Fruit fly (Drosophila melanogaster) whole organism, prepupa: Measurements from ENCODE around the gene Pura.

ENCODE experiments used
- Blimp-1 ChIP-seq: fragments of 200-800 bp; sonication (Bioruptor generic); optimal IDR thresholded peaks from 3 replicates; lab custom pipeline; 2017; ENCODE audit warnings: missing biosample characterization, missing genetic modification characterization, mild to moderate bottlenecking, moderate library complexity, missing genetic modification reagents
- CG10669 ChIP-seq: fragments of 200-800 bp; sonication (Bioruptor generic); optimal IDR thresholded peaks from 3 replicates; lab custom pipeline; 2018; ENCODE audit warnings: missing biosample characterization, mild to moderate bottlenecking, missing genetic modification characterization, moderate library complexity
- CG11294 ChIP-seq: fragments of 200-800 bp; sonication (Bioruptor generic); IDR thresholded peaks from 2 replicates; pipeline ENCODE4 v1.3.6; 2022; ENCODE audit warnings: missing biosample characterization, missing genetic modification characterization
- CG11762 ChIP-seq: fragments of 200-800 bp; sonication (Bioruptor generic); optimal IDR thresholded peaks from 3 replicates; lab custom pipeline; 2016; ENCODE audit warnings: missing biosample characterization, missing genetic modification characterization; ENCODE audit not compliant: insufficient read depth
- CG11902 ChIP-seq: fragments of 200-800 bp; sonication (Bioruptor generic); optimal IDR thresholded peaks from 3 replicates; lab custom pipeline; 2016; ENCODE audit warnings: missing biosample characterization, missing genetic modification characterization
- CG15336 ChIP-seq: fragments of 200-800 bp; sonication (Bioruptor generic); IDR thresholded peaks from 2 replicates; pipeline ENCODE4 v1.3.6; 2022; ENCODE audit warnings: missing biosample characterization, missing genetic modification characterization
- CG1621 ChIP-seq: fragments of 200-800 bp; sonication (Bioruptor generic); optimal IDR thresholded peaks from 3 replicates; lab custom pipeline; 2018; ENCODE audit warnings: missing biosample characterization, mild to moderate bottlenecking, missing genetic modification characterization
- CG16779 ChIP-seq: fragments of 200-800 bp; sonication (Bioruptor generic); optimal IDR thresholded peaks from 3 replicates; lab custom pipeline; 2017; ENCODE audit warnings: missing biosample characterization, mild to moderate bottlenecking, missing genetic modification characterization
- CG3032 ChIP-seq: fragments of 200-800 bp; optimal IDR thresholded peaks from 2 replicates; lab custom pipeline; 2019; ENCODE audit warnings: missing biosample characterization, mild to moderate bottlenecking, missing genetic modification characterization, moderate library complexity
- CG31627 ChIP-seq: fragments of 200-800 bp; sonication (Bioruptor generic); optimal IDR thresholded peaks from 3 replicates; lab custom pipeline; 2016; ENCODE audit warnings: missing biosample characterization, missing genetic modification characterization
- CG32006 ChIP-seq: fragments of 200-800 bp; sonication (Bioruptor generic); optimal IDR thresholded peaks from 3 replicates; lab custom pipeline; 2017; ENCODE audit warnings: missing biosample characterization, mild to moderate bottlenecking, missing genetic modification characterization
- CG34406 ChIP-seq: fragments of 200-800 bp; sonication (Bioruptor generic); optimal IDR thresholded peaks from 3 replicates; lab custom pipeline; 2016; ENCODE audit warnings: missing biosample characterization, missing genetic modification characterization
- CG3919 ChIP-seq: fragments of 200-800 bp; sonication (Bioruptor generic); optimal IDR thresholded peaks from 3 replicates; lab custom pipeline; 2016; ENCODE audit warnings: missing biosample characterization, missing genetic modification characterization
- CG4318 ChIP-seq: fragments of 200-800 bp; sonication (Bioruptor generic); optimal IDR thresholded peaks from 3 replicates; lab custom pipeline; 2017; ENCODE audit warnings: missing biosample characterization, mild to moderate bottlenecking, missing genetic modification characterization
- CG6163 ChIP-seq: fragments of 200-800 bp; sonication (Bioruptor generic); IDR thresholded peaks from 3 replicates; pipeline ENCODE4 v1.3.6; 2022; ENCODE audit warnings: missing biosample characterization, missing genetic modification characterization
- CG6276 ChIP-seq: fragments of 200-800 bp; sonication (Bioruptor generic); optimal IDR thresholded peaks from 2 replicates; lab custom pipeline; 2017; ENCODE audit warnings: missing biosample characterization, mild to moderate bottlenecking, missing genetic modification characterization
- CG6792 ChIP-seq: fragments of 200-800 bp; sonication (Bioruptor generic); optimal IDR thresholded peaks from 3 replicates; lab custom pipeline; 2016; ENCODE audit warnings: missing biosample characterization, missing genetic modification characterization
- CG7368 ChIP-seq: fragments of 200-800 bp; sonication (Bioruptor generic); optimal IDR thresholded peaks from 3 replicates; lab custom pipeline; 2016; ENCODE audit warnings: missing biosample characterization, missing genetic modification characterization
- CG8119 ChIP-seq: fragments of 200-800 bp; sonication (Bioruptor generic); IDR thresholded peaks from 3 replicates; pipeline ENCODE4 v1.3.6; 2022; ENCODE audit warnings: missing biosample characterization, missing genetic modification characterization
- CG8632 ChIP-seq: fragments of 200-800 bp; sonication (Bioruptor generic); optimal IDR thresholded peaks from 3 replicates; lab custom pipeline; 2016; ENCODE audit warnings: missing biosample characterization, missing genetic modification characterization
- CG9139 ChIP-seq: fragments of 200-800 bp; sonication (Bioruptor generic); optimal IDR thresholded peaks from 3 replicates; lab custom pipeline; 2017; ENCODE audit warnings: missing biosample characterization, mild to moderate bottlenecking, missing genetic modification characterization
- Eip75B ChIP-seq: fragments of 200-800 bp; sonication (Bioruptor generic); optimal IDR thresholded peaks from 3 replicates; lab custom pipeline; 2016; ENCODE audit warnings: missing biosample characterization, missing genetic modification characterization
- Eip78C ChIP-seq: fragments of 200-800 bp; sonication (Bioruptor generic); peaks from one replicate; lab custom pipeline; 2016; ENCODE audit warnings: missing biosample characterization, missing genetic modification characterization
- Ets21C ChIP-seq: fragments of 200-800 bp; sonication (Bioruptor generic); optimal IDR thresholded peaks from 3 replicates; lab custom pipeline; 2016; ENCODE audit warnings: missing biosample characterization, missing genetic modification characterization
- Ets96B ChIP-seq: fragments of 200-800 bp; optimal IDR thresholded peaks from 2 replicates; lab custom pipeline; 2019; ENCODE audit warnings: missing biosample characterization, mild to moderate bottlenecking, missing genetic modification characterization, moderate library complexity
- Gug ChIP-seq: fragments of 200-800 bp; sonication (Bioruptor generic); IDR thresholded peaks from 2 replicates; pipeline ENCODE4 v1.3.6; 2022; ENCODE audit warnings: missing biosample characterization, missing genetic modification characterization
- Hr38 ChIP-seq: sonication (Bioruptor generic); optimal IDR thresholded peaks from 2 replicates; lab custom pipeline; 2016; ENCODE audit warnings: missing biosample characterization, missing genetic modification characterization
- Hr39 ChIP-seq: fragments of 200-800 bp; sonication (Bioruptor generic); optimal IDR thresholded peaks from 2 replicates; lab custom pipeline; 2016; ENCODE audit warnings: missing biosample characterization, missing genetic modification characterization
- Hr4 ChIP-seq: fragments of 200-800 bp; sonication (Bioruptor generic); optimal IDR thresholded peaks from 3 replicates; lab custom pipeline; 2016; ENCODE audit warnings: missing biosample characterization, missing genetic modification characterization
- Lpt ChIP-seq: fragments of 200-800 bp; sonication (Bioruptor generic); optimal IDR thresholded peaks from 3 replicates; lab custom pipeline; 2016; ENCODE audit warnings: missing biosample characterization, missing genetic modification characterization
- OdsH ChIP-seq: fragments of 200-800 bp; sonication (Bioruptor generic); optimal IDR thresholded peaks from 3 replicates; lab custom pipeline; 2016; ENCODE audit warnings: missing biosample characterization, missing genetic modification characterization
- Sox102F ChIP-seq: fragments of 200-800 bp; sonication (Bioruptor generic); optimal IDR thresholded peaks from 2 replicates; lab custom pipeline; 2016; ENCODE audit warnings: missing biosample characterization, mild to moderate bottlenecking, missing genetic modification characterization
- Sox15 ChIP-seq: fragments of 200-800 bp; sonication (Bioruptor generic); optimal IDR thresholded peaks from 3 replicates; lab custom pipeline; 2016; ENCODE audit warnings: missing biosample characterization, missing genetic modification characterization
- achi ChIP-seq: fragments of 200-800 bp; sonication (Bioruptor generic); optimal IDR thresholded peaks from 3 replicates; lab custom pipeline; 2016; ENCODE audit warnings: missing biosample characterization, missing genetic modification characterization
- acj6 ChIP-seq: fragments of 200-800 bp; sonication (Bioruptor generic); optimal IDR thresholded peaks from 3 replicates; lab custom pipeline; 2016; ENCODE audit warnings: missing biosample characterization, missing genetic modification characterization
- dac ChIP-seq: fragments of 200-800 bp; sonication (Bioruptor generic); optimal IDR thresholded peaks from 2 replicates; lab custom pipeline; 2017; ENCODE audit warnings: missing biosample characterization, mild to moderate bottlenecking, missing genetic modification characterization
- fd59A ChIP-seq: fragments of 200-800 bp; sonication (Bioruptor generic); optimal IDR thresholded peaks from 2 replicates; lab custom pipeline; 2017; ENCODE audit warnings: missing biosample characterization, mild to moderate bottlenecking, missing genetic modification characterization, missing genetic modification reagents
- fd85E ChIP-seq: fragments of 200-800 bp; sonication (Bioruptor generic); optimal IDR thresholded peaks from 3 replicates; lab custom pipeline; 2016; ENCODE audit warnings: missing biosample characterization, missing genetic modification characterization
- fkh ChIP-seq: fragments of 200-800 bp; sonication (Bioruptor generic); optimal IDR thresholded peaks from 3 replicates; lab custom pipeline; 2017; ENCODE audit warnings: missing biosample characterization, mild to moderate bottlenecking, missing genetic modification characterization, moderate library complexity
- lz ChIP-seq: fragments of 200-800 bp; sonication (Bioruptor generic); optimal IDR thresholded peaks from 3 replicates; lab custom pipeline; 2016; ENCODE audit warnings: missing biosample characterization, missing genetic modification characterization
- pdm3 ChIP-seq: fragments of 200-800 bp; sonication (Bioruptor generic); optimal IDR thresholded peaks from 3 replicates; lab custom pipeline; 2016; ENCODE audit warnings: missing biosample characterization, missing genetic modification characterization
- salr ChIP-seq, 2 experiments: fragments of 200-800 bp; sonication (Bioruptor generic); optimal IDR thresholded peaks; 3 replicates each; lab custom pipeline; 2016 to 2018; ENCODE audit warnings: missing biosample characterization in 2 of 2, missing genetic modification characterization in 2 of 2, mild to moderate bottlenecking in 1 of 2
- ss ChIP-seq, 2 experiments: fragments of 200-800 bp; sonication (Bioruptor generic); optimal IDR thresholded peaks; 2 replicates in 1 of 2; 3 replicates in 1 of 2; lab custom pipeline; 2017 to 2018; ENCODE audit warnings: mild to moderate bottlenecking in 2 of 2, missing biosample characterization in 2 of 2, missing genetic modification characterization in 2 of 2, moderate library complexity in 1 of 2
- svp ChIP-seq: fragments of 200-800 bp; sonication (Bioruptor generic); peaks from one replicate; lab custom pipeline; 2016; ENCODE audit warnings: missing biosample characterization, missing genetic modification characterization
- vri ChIP-seq: fragments of 200-800 bp; sonication (Bioruptor generic); optimal IDR thresholded peaks from 3 replicates; lab custom pipeline; 2016; ENCODE audit warnings: missing biosample characterization, mild to moderate bottlenecking, missing genetic modification characterization

Gene Pura

DNA sequence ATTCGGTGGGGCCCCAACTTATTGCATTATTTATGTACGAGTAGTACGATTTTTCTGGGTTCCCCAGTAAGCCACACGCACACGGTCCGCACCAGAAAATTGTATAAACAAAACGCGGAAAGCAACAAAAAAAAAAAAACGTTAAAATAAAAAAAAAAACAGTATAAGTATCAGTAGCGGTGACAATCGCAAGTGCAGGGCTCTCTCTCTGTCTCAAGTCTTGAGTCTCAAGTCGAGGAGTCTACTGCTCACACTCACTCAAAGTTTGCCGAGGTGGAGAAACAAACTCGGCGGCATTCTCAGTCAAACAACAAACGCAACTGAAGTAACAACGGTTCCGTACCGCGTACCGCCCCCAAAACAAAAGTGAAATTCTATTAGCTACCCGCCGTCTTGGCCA, at the start of gene Pura:
Pura (plus strand) TSS at position 301 of the 400 bp plus-strand sequence.
- no peak for TF ChIP-seq CG11762 (GFP tag; lab: Kevin White, UChicago)
- no peak for TF ChIP-seq Lpt (GFP tag; lab: Kevin White, UChicago)
- no peak for TF ChIP-seq vri (GFP tag; lab: Kevin White, UChicago)
- TF ChIP-seq lz (GFP tag; lab: Kevin White, UChicago): no peak
- TF ChIP-seq CG9139: no peak
- TF ChIP-seq CG31627: no peak
- no peak for TF ChIP-seq CG10669 (GFP tag; lab: Kevin White, UChicago)
- TF ChIP-seq Eip78C (GFP tag; lab: Kevin White, UChicago): no peak
- TF ChIP-seq CG6276: no peak
- TF ChIP-seq CG16779 (tag; lab: Kevin White, UChicago): no peak
- TF ChIP-seq fd85E (GFP tag; lab: Kevin White, UChicago): no peak
- TF ChIP-seq Ets96B: no peak
- TF ChIP-seq, all 60 proteins: peak for 0

- TF ChIP-seq CG6276: peak; percentile 14
- no peak for TF ChIP-seq Gug (GFP tag; lab: Robert Waterston, UW)
- no peak for TF ChIP-seq dac
- 0 out of 2 replicates have a peak, but pooled peaks have one; percentile 25 for TF ChIP-seq CG15336
- no peak for TF ChIP-seq CG11762 (GFP tag; lab: Kevin White, UChicago)
- TF ChIP-seq CG32006: peak; percentile 61
- TF ChIP-seq Hr38: no peak
- peak; percentile 59 for TF ChIP-seq Hr4
These were observed 48.2 kb upstream of the Pura start for dm6 chr3L:7544639-7545183.

- TF ChIP-seq Blimp-1 (peak; percentile 93), CG16779 (tag; lab: Kevin White, UChicago) (no peak), salr (GFP tag; optimal IDR thresholded peaks at IDR 0.05; lab: Kevin White, UChicago) (no peak), Sox102F (peak; percentile 30), Sox15 (GFP tag; lab: Kevin White, UChicago) (no peak)
These were observed 47.3 kb upstream of the Pura start for dm6 chr3L:7545562-7545961.

- TF ChIP-seq acj6 (GFP tag; lab: Kevin White, UChicago): peak; percentile 31
- TF ChIP-seq CG11294 (GFP tag; lab: Robert Waterston, UW): no peak
- TF ChIP-seq CG9139: no peak
- peak; percentile 6 for TF ChIP-seq Hr39 (GFP tag; lab: Kevin White, UChicago)
- no peak for TF ChIP-seq ss (GFP tag; optimal IDR thresholded peaks at IDR 0.05; lab: Kevin White, UChicago)
- TF ChIP-seq CG34406: peak; percentile 32
- no peak for TF ChIP-seq vri (GFP tag; lab: Kevin White, UChicago)
- TF ChIP-seq fkh (GFP tag; lab: Kevin White, UChicago): no peak
- no peak for TF ChIP-seq CG1621 (tag; lab: Kevin White, UChicago)
- peak; percentile 31 for TF ChIP-seq achi (GFP tag; lab: Kevin White, UChicago)
- TF ChIP-seq Lpt (GFP tag; lab: Kevin White, UChicago): peak; percentile 32
- TF ChIP-seq CG6792 (GFP tag; lab: Kevin White, UChicago): peak; percentile 11
- no peak for TF ChIP-seq Eip75B (GFP tag; lab: Kevin White, UChicago)
- TF ChIP-seq CG11902 (GFP tag; lab: Kevin White, UChicago): no peak
- TF ChIP-seq Hr38: no peak
- TF ChIP-seq pdm3 (GFP tag; lab: Kevin White, UChicago): peak; percentile 40
- TF ChIP-seq CG8632 (GFP tag; lab: Kevin White, UChicago): peak; percentile 16
- TF ChIP-seq Sox15 (GFP tag; lab: Kevin White, UChicago): peak; percentile 6
- TF ChIP-seq Ets21C: no peak
- TF ChIP-seq lz (GFP tag; lab: Kevin White, UChicago): no peak
- peak; percentile 55; the same call in 2 of the 3 replicates for TF ChIP-seq CG6163
- TF ChIP-seq fd85E (GFP tag; lab: Kevin White, UChicago): no peak
- TF ChIP-seq CG8119 (GFP tag; lab: Robert Waterston, UW): peak; percentile 60; the same call in 2 of the 3 replicates
- TF ChIP-seq Gug (GFP tag; lab: Robert Waterston, UW): peak; percentile 41; the same call in 1 of the 2 replicates
- peak; percentile 23 for TF ChIP-seq OdsH
- no peak for TF ChIP-seq Ets96B
- no peak for TF ChIP-seq Sox102F
- TF ChIP-seq CG3919 (GFP tag; lab: Kevin White, UChicago): peak; percentile 51
- peak; percentile 52 for TF ChIP-seq CG15336
- peak; percentile 72 for TF ChIP-seq svp (GFP tag; lab: Kevin White, UChicago)
- no peak for TF ChIP-seq fd59A (GFP tag; lab: Kevin White, UChicago)
- TF ChIP-seq CG7368 (GFP tag; lab: Kevin White, UChicago): peak; percentile 23
- peak; percentile 6 for TF ChIP-seq CG4318 (GFP tag; lab: Kevin White, UChicago)
- TF ChIP-seq CG3032 (tag; lab: Kevin White, UChicago): no peak
- TF ChIP-seq Hr4: peak; percentile 62
These were observed 42.7 kb upstream of the Pura start for dm6 chr3L:7550225-7550624.
